1 fruit fly cellular context compared by ENCODE assay signal in genomic region chrX:13563483-13564443, dm6.
TF ChIP-seq lines count a peak whose summit lies in the region.

Gene CG46311 (plus strand): TSS chrX:13563823.
Gene Tpst (plus strand): TSS chrX:13563823.

TF ChIP-seq in whole organism, embryonic, 481 proteins besides CTCF, POLR2A, EP300 and RAD21 (continued from another document):
- TF ChIP-seq CG10267 (tag; optimal IDR thresholded peaks at IDR 0.05; lab: Kevin White, UChicago) (peak; percentile 57), CG10431 (GFP tag; optimal IDR thresholded peaks at IDR 0.05; lab: Kevin White, UChicago) (peak; percentile 21), corto (GFP tag; optimal IDR thresholded peaks at IDR 0.05; lab: Kevin White, UChicago) (no peak), nerfin-1 (tag; optimal IDR thresholded peaks at IDR 0.05; lab: Kevin White, UChicago) (no peak), gsb-n (tag; optimal IDR thresholded peaks at IDR 0.05; lab: Kevin White, UChicago) (no peak), trem (tag; optimal IDR thresholded peaks at IDR 0.05; lab: Kevin White, UChicago) (peak; percentile 43), Trl (optimal IDR thresholded peaks at IDR 0.05; lab: Kevin White, UChicago) (no peak), Trl (GFP tag; optimal IDR thresholded peaks at IDR 0.05; lab: Kevin White, UChicago) (peak; percentile 72), pho (GFP tag; optimal IDR thresholded peaks at IDR 0.05; lab: Kevin White, UChicago) (peak; percentile 33), fd102C (GFP tag; optimal IDR thresholded peaks at IDR 0.05; lab: Kevin White, UChicago) (no peak), CG13894 (tag; optimal IDR thresholded peaks at IDR 0.05; lab: Kevin White, UChicago) (no peak), CG7786 (GFP tag; optimal IDR thresholded peaks at IDR 0.05; lab: Kevin White, UChicago) (peak; percentile 43), sisA (GFP tag; IDR thresholded peaks at IDR 0.05; lab: Robert Waterston, UW) (peak; percentile 67), bab2 (GFP tag; optimal IDR thresholded peaks at IDR 0.05; lab: Kevin White, UChicago) (peak; percentile 72), rib (GFP tag; IDR thresholded peaks at IDR 0.05; lab: Robert Waterston, UW) (no peak), CG17186 (GFP tag; optimal IDR thresholded peaks at IDR 0.05; lab: Kevin White, UChicago) (peak; percentile 86), al (GFP tag; IDR thresholded peaks at IDR 0.05; lab: Robert Waterston, UW) (peak; percentile 26; the same call in 1 of the 2 replicates), toy (GFP tag; IDR thresholded peaks at IDR 0.05; lab: Robert Waterston, UW) (no peak), Eip74EF (GFP tag; optimal IDR thresholded peaks at IDR 0.05; lab: Kevin White, UChicago) (no peak), CG4820 (GFP tag; optimal IDR thresholded peaks at IDR 0.05; lab: Kevin White, UChicago) (peak; percentile 50), CG33213 (GFP tag; optimal IDR thresholded peaks at IDR 0.05; lab: Kevin White, UChicago) (peak; percentile 95), bowl (GFP tag; IDR thresholded peaks at IDR 0.05; lab: Robert Waterston, UW) (no peak), E2f2 (GFP tag; IDR thresholded peaks at IDR 0.05; lab: Robert Waterston, UW) (peak; percentile 57), nom (GFP tag; optimal IDR thresholded peaks at IDR 0.05; lab: Kevin White, UChicago) (peak; percentile 31), CG10543 (GFP tag; optimal IDR thresholded peaks at IDR 0.05; lab: Kevin White, UChicago) (peak; percentile 10), CG10979 (tag; optimal IDR thresholded peaks at IDR 0.05; lab: Kevin White, UChicago) (peak; percentile 100), CG16863 (GFP tag; optimal IDR thresholded peaks at IDR 0.05; lab: Kevin White, UChicago) (peak; percentile 48), pfk (GFP tag; optimal IDR thresholded peaks at IDR 0.05; lab: Kevin White, UChicago) (no peak), CG5245 (GFP tag; optimal IDR thresholded peaks at IDR 0.05; lab: Kevin White, UChicago) (peak; percentile 82), CG8359 (GFP tag; optimal IDR thresholded peaks at IDR 0.05; lab: Kevin White, UChicago; ENCODE audit: borderline replicate concordance) (no peak), Pdp1 (GFP tag; optimal IDR thresholded peaks at IDR 0.05; lab: Kevin White, UChicago) (peak; percentile 61), maf-S (GFP tag; optimal IDR thresholded peaks at IDR 0.05; lab: Kevin White, UChicago) (peak; percentile 28), da (GFP tag; optimal IDR thresholded peaks at IDR 0.05; lab: Kevin White, UChicago) (peak; percentile 9), CG14667 (GFP tag; IDR thresholded peaks at IDR 0.05; lab: Robert Waterston, UW) (peak; percentile 51), Vsx1 (GFP tag; optimal IDR thresholded peaks at IDR 0.05; lab: Kevin White, UChicago) (no peak), luna (GFP tag; optimal IDR thresholded peaks at IDR 0.05; lab: Kevin White, UChicago) (no peak), Hand (GFP tag; optimal IDR thresholded peaks at IDR 0.05; lab: Kevin White, UChicago) (no peak), CG1529 (GFP tag; optimal IDR thresholded peaks at IDR 0.05; lab: Kevin White, UChicago) (no peak), CG4730 (GFP tag; IDR thresholded peaks at IDR 0.05; lab: Robert Waterston, UW) (peak; percentile 46; the same call in 1 of the 2 replicates), dati (GFP tag; IDR thresholded peaks at IDR 0.05; lab: Robert Waterston, UW) (no peak)
